Worm (Caenorhabditis elegans): ENCODE data around the gene C49H3.4.

DNA sequence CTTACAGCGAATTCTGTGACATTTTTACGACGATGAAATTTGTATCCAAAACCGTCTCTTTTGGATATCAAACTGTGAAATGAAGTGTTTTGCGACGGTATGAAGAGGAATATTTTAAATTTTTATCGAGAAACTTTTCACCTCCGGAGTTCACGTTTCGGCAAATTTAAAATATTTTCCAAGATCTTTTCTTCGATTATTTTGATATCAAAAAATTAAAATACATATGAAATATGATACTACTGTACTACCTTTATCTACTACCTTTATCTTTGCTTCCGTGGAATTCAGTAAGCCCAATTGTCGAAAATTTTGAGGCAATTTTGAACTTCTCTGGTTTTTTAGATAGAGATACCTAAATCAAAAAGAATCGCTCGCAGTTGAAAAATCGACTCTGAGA, 37.3 kb upstream of the C49H3.4 start, which contains the start of gene kin-26:
- TF ChIP-seq W03F9.2 (tag; optimal IDR thresholded peaks at IDR 0.05) (no peak), dao-5 (tag; optimal IDR thresholded peaks at IDR 0.05) (no peak), him-1 (tag; optimal IDR thresholded peaks at IDR 0.05) (no peak)
